Worm (Caenorhabditis elegans) whole organism, L3 larva: ENCODE measurements around the gene tre-5.

Source experiments
- R02D3.7 ChIP-seq: fragments of 150-350 bp; optimal IDR thresholded peaks from 2 replicates; lab custom pipeline; 2014; ENCODE audit warnings: missing biosample characterization, missing genetic modification characterization
- ZK546.5 ChIP-seq: sonication (generic microtip); optimal IDR thresholded peaks from 2 replicates; lab custom pipeline; 2017; ENCODE audit warnings: missing biosample characterization, missing genetic modification characterization
- aly-2 ChIP-seq: fragments of 150-350 bp; optimal IDR thresholded peaks from 2 replicates; lab custom pipeline; 2014; ENCODE audit warnings: missing biosample characterization, missing genetic modification characterization
- ama-1 ChIP-seq: fragments of 150-350 bp; optimal IDR thresholded peaks from 2 replicates; lab custom pipeline; 2018
- ceh-16 ChIP-seq: sonication (generic microtip); optimal IDR thresholded peaks from 2 replicates; lab custom pipeline; 2017; ENCODE audit warnings: missing biosample characterization, missing genetic modification characterization
- ceh-28 ChIP-seq: fragments of 150-350 bp; optimal IDR thresholded peaks from 2 replicates; lab custom pipeline; 2014; ENCODE audit warnings: missing biosample characterization, missing genetic modification reagents, missing genetic modification characterization
- ceh-82 ChIP-seq: fragments of 150-350 bp; optimal IDR thresholded peaks from 2 replicates; lab custom pipeline; 2014; ENCODE audit warnings: missing biosample characterization, missing genetic modification characterization
- ceh-9 ChIP-seq: sonication (generic microtip); optimal IDR thresholded peaks from 2 replicates; lab custom pipeline; 2018; ENCODE audit warnings: missing biosample characterization, missing genetic modification characterization
- daf-12 ChIP-seq: fragments of 150-350 bp; optimal IDR thresholded peaks from 2 replicates; lab custom pipeline; 2014; ENCODE audit warnings: missing biosample characterization, missing genetic modification reagents, missing genetic modification characterization
- egl-27 ChIP-seq: sonication (generic microtip); optimal IDR thresholded peaks from 4 replicates; lab custom pipeline; 2017; ENCODE audit warnings: missing biosample characterization, missing genetic modification reagents, missing genetic modification characterization
- egl-5 ChIP-seq: fragments of 150-350 bp; optimal IDR thresholded peaks from 2 replicates; lab custom pipeline; 2017; ENCODE audit warnings: missing biosample characterization, missing genetic modification reagents, missing genetic modification characterization, inconsistent platforms
- elt-1 ChIP-seq: fragments of 150-350 bp; optimal IDR thresholded peaks from 2 replicates; lab custom pipeline; 2014; ENCODE audit warnings: missing biosample characterization, missing genetic modification characterization
- elt-3 ChIP-seq, 3 experiments: fragments of 150-350 bp in 1 of 3; sonication (generic microtip) in 2 of 3; optimal IDR thresholded peaks; 2 replicates in 2 of 3; 4 replicates in 1 of 3; lab custom pipeline; 2014 to 2017; ENCODE audit warnings: missing biosample characterization in 3 of 3, missing genetic modification characterization in 3 of 3
- fkh-10 ChIP-seq: sonication (generic microtip); optimal IDR thresholded peaks from 2 replicates; lab custom pipeline; 2017; ENCODE audit warnings: missing biosample characterization, missing genetic modification reagents, missing genetic modification characterization
- fkh-2 ChIP-seq: fragments of 150-350 bp; optimal IDR thresholded peaks from 2 replicates; lab custom pipeline; 2014; ENCODE audit warnings: missing biosample characterization, missing genetic modification reagents, missing genetic modification characterization
- fos-1 ChIP-seq: fragments of 150-350 bp; optimal IDR thresholded peaks from 2 replicates; lab custom pipeline; 2014; ENCODE audit warnings: missing biosample characterization, missing genetic modification characterization
- hmg-11 ChIP-seq: sonication (generic microtip); optimal IDR thresholded peaks from 2 replicates; lab custom pipeline; 2016; ENCODE audit warnings: missing genetic modification characterization, missing compliant biosample characterization
- jun-1 ChIP-seq: fragments of 150-350 bp; optimal IDR thresholded peaks from 2 replicates; lab custom pipeline; 2014; ENCODE audit warnings: missing biosample characterization, missing genetic modification reagents, missing genetic modification characterization
- lin-15B ChIP-seq: fragments of 150-350 bp; optimal IDR thresholded peaks from 2 replicates; lab custom pipeline; 2014; ENCODE audit warnings: missing biosample characterization, missing genetic modification characterization
- lin-39 ChIP-seq: fragments of 150-350 bp; optimal IDR thresholded peaks from 2 replicates; lab custom pipeline; 2018; ENCODE audit warnings: missing biosample characterization, missing genetic modification reagents, missing genetic modification characterization
- lsy-12 ChIP-seq: sonication (generic microtip); optimal IDR thresholded peaks from 2 replicates; lab custom pipeline; 2016; ENCODE audit warnings: mild to moderate bottlenecking, missing genetic modification characterization, missing compliant biosample characterization
- mdl-1 ChIP-seq: fragments of 150-350 bp; optimal IDR thresholded peaks from 2 replicates; lab custom pipeline; 2014; ENCODE audit warnings: missing biosample characterization, missing genetic modification characterization
- mml-1 ChIP-seq: fragments of 150-350 bp; sonication (generic microtip); optimal IDR thresholded peaks from 3 replicates; lab custom pipeline; 2014; ENCODE audit warnings: missing biosample characterization, missing genetic modification characterization
- nfya-1 ChIP-seq: sonication (generic microtip); optimal IDR thresholded peaks from 2 replicates; lab custom pipeline; 2017; ENCODE audit warnings: missing genetic modification characterization, mild to moderate bottlenecking, missing compliant biosample characterization, antibody characterized with exemption, moderate library complexity; ENCODE audit not compliant: insufficient read depth
- nhr-11 ChIP-seq: fragments of 150-350 bp; optimal IDR thresholded peaks from 2 replicates; lab custom pipeline; 2014; ENCODE audit warnings: missing biosample characterization, missing genetic modification characterization
- nhr-12 ChIP-seq: fragments of 150-350 bp; optimal IDR thresholded peaks from 2 replicates; lab custom pipeline; 2014; ENCODE audit warnings: missing biosample characterization, missing genetic modification characterization
- nhr-23 ChIP-seq: fragments of 150-350 bp; optimal IDR thresholded peaks from 2 replicates; lab custom pipeline; 2014; ENCODE audit warnings: missing biosample characterization, missing genetic modification reagents, missing genetic modification characterization
- nhr-237 ChIP-seq: fragments of 150-350 bp; optimal IDR thresholded peaks from 2 replicates; lab custom pipeline; 2014; ENCODE audit warnings: missing biosample characterization, missing genetic modification characterization
- nhr-25 ChIP-seq: sonication (generic microtip); optimal IDR thresholded peaks from 2 replicates; lab custom pipeline; 2017; ENCODE audit warnings: missing biosample characterization, missing genetic modification characterization
- nhr-28 ChIP-seq: fragments of 150-350 bp; optimal IDR thresholded peaks from 2 replicates; lab custom pipeline; 2014; ENCODE audit warnings: missing biosample characterization, missing genetic modification characterization
- nhr-43 ChIP-seq: sonication (generic microtip); optimal IDR thresholded peaks from 2 replicates; lab custom pipeline; 2016; ENCODE audit warnings: mild to moderate bottlenecking, missing genetic modification characterization, missing compliant biosample characterization; ENCODE audit not compliant: poor library complexity, severe bottlenecking
- nhr-67 ChIP-seq: fragments of 150-350 bp; optimal IDR thresholded peaks from 2 replicates; lab custom pipeline; 2014; ENCODE audit warnings: missing biosample characterization, missing genetic modification characterization
- nhr-76 ChIP-seq: fragments of 150-350 bp; sonication (generic microtip); optimal IDR thresholded peaks from 5 replicates; lab custom pipeline; 2014; ENCODE audit warnings: missing biosample characterization, missing genetic modification characterization
- nhr-77 ChIP-seq: fragments of 150-350 bp; optimal IDR thresholded peaks from 2 replicates; lab custom pipeline; 2014; ENCODE audit warnings: missing biosample characterization, missing genetic modification characterization
- pha-4 ChIP-seq: fragments of 150-350 bp; optimal IDR thresholded peaks from 2 replicates; lab custom pipeline; 2014; ENCODE audit warnings: missing biosample characterization, missing genetic modification reagents, missing genetic modification characterization
- pqm-1 ChIP-seq: fragments of 150-350 bp; optimal IDR thresholded peaks from 2 replicates; lab custom pipeline; 2017; ENCODE audit warnings: missing biosample characterization, missing genetic modification characterization, inconsistent platforms
- sea-2 ChIP-seq: fragments of 150-350 bp; sonication (generic microtip); optimal IDR thresholded peaks from 4 replicates; lab custom pipeline; 2014; ENCODE audit warnings: missing biosample characterization, missing genetic modification reagents, missing genetic modification characterization
- skn-1 ChIP-seq: fragments of 150-350 bp; optimal IDR thresholded peaks from 2 replicates; lab custom pipeline; 2014; ENCODE audit warnings: missing biosample characterization, missing genetic modification characterization
- tbx-2 ChIP-seq: sonication (generic microtip); optimal IDR thresholded peaks from 2 replicates; lab custom pipeline; 2016; ENCODE audit warnings: mild to moderate bottlenecking, missing genetic modification characterization, missing compliant biosample characterization
- unc-39 ChIP-seq: sonication (generic microtip); optimal IDR thresholded peaks from 4 replicates; lab custom pipeline; 2017; ENCODE audit warnings: missing biosample characterization, missing genetic modification characterization
- unc-62 ChIP-seq: fragments of 150-350 bp; sonication (generic microtip); optimal IDR thresholded peaks from 4 replicates; lab custom pipeline; 2014; ENCODE audit warnings: missing biosample characterization, missing genetic modification reagents, missing genetic modification characterization
- zag-1 ChIP-seq: fragments of 150-350 bp; optimal IDR thresholded peaks from 2 replicates; lab custom pipeline; 2014; ENCODE audit warnings: missing biosample characterization, missing genetic modification characterization
- ztf-11 ChIP-seq: fragments of 150-350 bp; optimal IDR thresholded peaks from 2 replicates; lab custom pipeline; 2014; ENCODE audit warnings: missing biosample characterization, missing genetic modification characterization
- ztf-4 ChIP-seq: fragments of 150-350 bp; optimal IDR thresholded peaks from 2 replicates; lab custom pipeline; 2014; ENCODE audit warnings: missing biosample characterization, missing genetic modification characterization

The tre-5 gene

DNA sequence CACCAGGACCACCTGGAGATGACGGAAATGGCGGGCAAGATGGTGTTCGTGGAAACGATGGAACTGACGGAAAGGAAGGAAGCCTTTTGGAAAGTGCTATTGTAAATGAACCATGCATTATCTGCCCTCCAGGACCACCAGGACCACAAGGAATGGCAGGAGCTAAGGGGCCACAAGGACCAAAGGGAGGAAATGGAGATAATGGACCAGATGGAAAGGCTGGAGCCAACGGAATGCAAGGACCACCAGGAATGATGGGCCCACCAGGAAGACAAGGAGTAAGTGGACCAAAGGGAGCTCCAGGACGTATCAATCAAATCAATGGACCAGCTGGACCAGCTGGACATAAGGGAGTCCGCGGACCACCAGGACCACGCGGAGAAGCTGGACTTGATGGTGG lies 31.4 kb downstream of the tre-5 start:
- no peak for TF ChIP-seq skn-1 (tag; lab: Kevin White, UChicago)
- TF ChIP-seq ama-1 (lab: Kevin White, UChicago), result peak; percentile 14

DNA sequence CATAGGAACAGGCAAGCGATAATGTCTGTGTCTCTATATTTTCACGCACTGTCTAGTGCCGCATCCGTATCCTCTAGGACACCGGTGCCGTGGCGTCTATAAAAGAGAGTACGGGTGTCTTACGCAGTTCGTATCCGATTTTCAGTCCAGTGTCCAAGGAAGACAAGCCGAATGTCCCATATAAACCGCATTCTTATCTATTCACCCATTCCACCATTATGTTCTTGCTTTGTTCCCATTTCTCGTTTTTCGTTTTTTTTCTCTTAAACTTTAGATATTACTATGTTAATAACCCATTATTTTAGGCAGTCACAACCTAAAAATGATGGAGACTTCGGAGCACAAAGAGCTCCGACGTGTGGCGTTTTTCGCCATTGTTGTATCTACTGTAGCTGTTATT lies 32.1 kb downstream of the tre-5 start, which contains the start of gene sqt-2:
sqt-2 (plus strand) TSS at position 301 of the 400 bp plus-strand sequence.
- TF ChIP-seq ceh-16 (no peak), nhr-23 (peak; percentile 18), nhr-25 (tag; lab: Kevin White, UChicago) (peak; percentile 39), jun-1 (tag; lab: Kevin White, UChicago) (no peak), nhr-43 (tag; lab: Kevin White, UChicago) (peak; percentile 49)

DNA sequence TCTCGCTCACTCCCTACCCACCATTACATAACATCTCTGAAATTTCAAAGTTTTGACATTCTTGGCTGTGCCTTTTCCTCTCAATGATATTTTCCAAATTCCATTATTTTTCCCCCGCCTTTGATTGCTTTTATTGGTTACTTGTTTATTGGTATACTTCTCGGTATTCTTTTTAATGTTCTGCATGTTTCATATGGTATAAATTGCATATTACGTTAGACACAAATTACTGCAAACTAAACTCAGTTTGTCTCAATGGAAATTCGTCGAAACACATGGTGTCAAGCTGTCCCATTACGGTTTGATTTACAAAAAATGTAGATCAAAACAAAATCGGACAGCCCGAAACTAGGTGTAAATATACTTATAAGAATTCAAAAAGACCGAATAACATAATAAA lies 33.2 kb downstream of the tre-5 start:
- no peak for TF ChIP-seq ztf-4
- TF ChIP-seq nhr-11 (tag; lab: Kevin White, UChicago), result no peak

DNA sequence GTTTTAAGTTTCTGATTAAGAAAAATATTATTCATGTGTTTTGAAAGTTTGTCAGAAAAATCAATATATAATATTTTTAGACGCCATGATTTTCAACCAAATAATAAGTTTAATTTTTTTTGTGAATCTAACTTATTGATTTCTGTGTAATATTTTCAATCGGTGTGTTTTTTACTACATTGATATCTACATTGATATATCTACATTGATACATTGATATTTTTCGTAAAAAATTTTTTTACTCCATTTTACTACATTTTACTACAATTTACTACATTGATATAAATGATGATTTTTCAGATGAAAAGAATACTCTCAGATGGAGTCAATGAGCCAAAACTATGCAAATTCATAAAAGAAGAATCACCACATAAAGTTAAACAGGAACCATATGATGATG lies 35.9 kb downstream of the tre-5 start, which contains the start of gene gmeb-1:
gmeb-1 (plus strand) TSS at position 301 of the 400 bp plus-strand sequence.
- TF ChIP-seq tbx-2, result no peak
- no peak for TF ChIP-seq ceh-82 (tag; lab: Kevin White, UChicago)
- no peak for TF ChIP-seq pha-4 (tag; lab: Kevin White, UChicago)
- TF ChIP-seq unc-39 (tag; lab: Kevin White, UChicago), result no peak
- TF ChIP-seq pqm-1, result no peak
- no peak for TF ChIP-seq nhr-43 (tag; lab: Kevin White, UChicago)
- no peak for TF ChIP-seq sea-2 (GFP tag; lab: Kevin White, UChicago)
- no peak for TF ChIP-seq ceh-9 (tag; lab: Kevin White, UChicago)
- no peak for TF ChIP-seq mdl-1 (tag; lab: Kevin White, UChicago)
- TF ChIP-seq R02D3.7 (tag; lab: Kevin White, UChicago), result no peak
- TF ChIP-seq aly-2 (tag; lab: Kevin White, UChicago), result no peak
- no peak for TF ChIP-seq lsy-12 (tag; lab: Kevin White, UChicago)
- no peak for TF ChIP-seq unc-62
- no peak for TF ChIP-seq elt-1
- TF ChIP-seq fkh-10 (GFP tag; lab: Kevin White, UChicago), result no peak
- no peak for TF ChIP-seq nhr-237 (tag; lab: Kevin White, UChicago)
- no peak for TF ChIP-seq ama-1 (lab: Kevin White, UChicago)
- TF ChIP-seq fos-1 (tag; lab: Kevin White, UChicago), result no peak
- TF ChIP-seq nhr-11 (tag; lab: Kevin White, UChicago), result no peak

DNA sequence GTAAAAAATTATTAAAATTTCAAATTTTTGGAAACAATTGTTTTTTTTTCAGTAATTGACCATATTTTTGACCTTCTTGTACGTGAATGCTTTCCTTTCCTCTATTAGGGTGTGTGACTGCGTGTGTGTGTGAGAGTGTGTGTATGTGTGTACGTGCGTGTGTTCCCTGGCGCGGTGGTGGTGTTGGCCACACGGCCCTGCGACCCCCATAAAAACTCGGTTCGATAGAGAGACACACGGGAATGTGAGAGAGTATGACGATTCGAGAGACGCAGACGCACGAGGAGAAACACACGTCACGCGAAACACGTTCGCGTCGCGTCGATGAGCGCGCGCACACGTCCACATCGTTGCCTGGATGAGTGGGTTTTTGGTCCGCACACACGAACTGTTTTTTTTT lies 36.3 kb downstream of the tre-5 start:
- TF ChIP-seq nfya-1 (tag; lab: Kevin White, UChicago) (peak; percentile 75), hmg-11 (tag; lab: Kevin White, UChicago) (peak; percentile 96), nhr-237 (tag; lab: Kevin White, UChicago) (no peak), elt-1 (no peak), skn-1 (tag; lab: Kevin White, UChicago) (no peak), fos-1 (tag; lab: Kevin White, UChicago) (no peak), lin-15B (tag; lab: Kevin White, UChicago) (peak; percentile 58), nhr-67 (tag; lab: Kevin White, UChicago) (no peak), ZK546.5 (tag; lab: Kevin White, UChicago) (no peak), nhr-76 (tag; lab: Kevin White, UChicago) (no peak), nhr-43 (tag; lab: Kevin White, UChicago) (peak; percentile 56), lsy-12 (tag; lab: Kevin White, UChicago) (peak; percentile 26), nhr-23 (peak; percentile 81), sea-2 (GFP tag; lab: Kevin White, UChicago) (no peak), nhr-12 (no peak), mml-1 (no peak), daf-12 (tag; lab: Kevin White, UChicago) (no peak), ztf-11 (tag; lab: Kevin White, UChicago) (no peak), aly-2 (tag; lab: Kevin White, UChicago) (no peak), egl-5 (peak; percentile 85), lin-39 (tag; lab: Kevin White, UChicago) (peak; percentile 85), zag-1 (tag; lab: Kevin White, UChicago) (no peak), nhr-28 (tag; lab: Kevin White, UChicago) (no peak), elt-3 (tag; optimal IDR thresholded peaks at IDR 0.05; lab: Kevin White, UChicago) (peak in 1 of 3 experiments; percentile 61), ztf-4 (peak; percentile 46), unc-39 (tag; lab: Kevin White, UChicago) (no peak), egl-27 (tag; lab: Kevin White, UChicago) (no peak), ceh-16 (no peak), ceh-82 (tag; lab: Kevin White, UChicago) (no peak), pha-4 (tag; lab: Kevin White, UChicago) (no peak), unc-62 (no peak), jun-1 (tag; lab: Kevin White, UChicago) (peak; percentile 72), fkh-2 (no peak), ceh-28 (tag; lab: Kevin White, UChicago) (peak; percentile 60), nhr-77 (no peak)
